Fruit fly (Drosophila melanogaster): ENCODE results near the gene eya.

- TF ChIP-seq Sin3A (optimal IDR thresholded peaks at IDR 0.05) (no peak), h (optimal IDR thresholded peaks at IDR 0.05) (no peak), ttk (optimal IDR thresholded peaks at IDR 0.05) (no peak), psq (optimal IDR thresholded peaks at IDR 0.05) (no peak), insv (optimal IDR thresholded peaks at IDR 0.05) (no peak)
Measured at dm6 chr2L:6547978-6548377, 1.2 kb upstream of the eya start.
